Fruit fly (Drosophila melanogaster): ENCODE results near the gene lsn.

The lsn gene

dm6 chr3R:21874982-21875466, 10.1 kb downstream of the lsn start, which contains the start of gene CG6656 (continued):
- TF ChIP-seq Xbp1 (GFP tag; optimal IDR thresholded peaks at IDR 0.05) (no peak), CG10979 (tag; optimal IDR thresholded peaks at IDR 0.05) (no peak), dmrt11E (tag; optimal IDR thresholded peaks at IDR 0.05) (no peak), CG4360 (GFP tag; IDR thresholded peaks at IDR 0.05) (no peak), Bgb (GFP tag; IDR thresholded peaks at IDR 0.05; ENCODE audit: partially characterized antibody) (peak; percentile 38; the same call in 1 of the 2 replicates), CG14710 (tag; optimal IDR thresholded peaks at IDR 0.05) (no peak), tio (GFP tag; optimal IDR thresholded peaks at IDR 0.05) (no peak), ham (GFP tag; IDR thresholded peaks at IDR 0.05) (no peak), CG16863 (GFP tag; optimal IDR thresholded peaks at IDR 0.05) (peak; percentile 2), CG12155 (GFP tag; optimal IDR thresholded peaks at IDR 0.05) (peak; percentile 25), CG2199 (GFP tag; IDR thresholded peaks at IDR 0.05) (no peak), sens (GFP tag) (peak; percentile 79), CG33213 (GFP tag; optimal IDR thresholded peaks at IDR 0.05) (no peak), CG18599 (GFP tag; optimal IDR thresholded peaks at IDR 0.05) (no peak), Spps (tag; optimal IDR thresholded peaks at IDR 0.05) (no peak), CG6813 (GFP tag; optimal IDR thresholded peaks at IDR 0.05) (peak; percentile 1), usp (GFP tag; optimal IDR thresholded peaks at IDR 0.05) (no peak), sr (GFP tag; IDR thresholded peaks at IDR 0.05) (peak; percentile 70; the same call in 2 of the 3 replicates), CG15601 (tag; optimal IDR thresholded peaks at IDR 0.05) (no peak), stwl (tag; optimal IDR thresholded peaks at IDR 0.05) (no peak), tgo (GFP tag; IDR thresholded peaks at IDR 0.05) (no peak), Sry-β (GFP tag; optimal IDR thresholded peaks at IDR 0.05) (no peak), CG4707 (GFP tag; optimal IDR thresholded peaks at IDR 0.05) (no peak), Kr (GFP tag; optimal IDR thresholded peaks at IDR 0.05) (no peak), CG12744 (GFP tag; optimal IDR thresholded peaks at IDR 0.05) (no peak), CG16779 (GFP tag; IDR thresholded peaks at IDR 0.05) (no peak), pan (optimal IDR thresholded peaks at IDR 0.05) (no peak), pan (GFP tag; optimal IDR thresholded peaks at IDR 0.05 in 1 of 2, IDR thresholded peaks at IDR 0.05 in 1 of 2) (peak in 1 of 2 experiments; percentile 24), BtbVII (GFP tag; optimal IDR thresholded peaks at IDR 0.05) (no peak), CG15514 (GFP tag; optimal IDR thresholded peaks at IDR 0.05) (peak; percentile 45), CG5953 (GFP tag; IDR thresholded peaks at IDR 0.05) (peak; percentile 7; the same call in 1 of the 2 replicates), CG17359 (tag; optimal IDR thresholded peaks at IDR 0.05) (no peak), lab (GFP tag; optimal IDR thresholded peaks at IDR 0.05) (no peak), Vsx1 (GFP tag; optimal IDR thresholded peaks at IDR 0.05) (no peak), CG34376 (GFP tag; optimal IDR thresholded peaks at IDR 0.05) (peak; percentile 10), CG17829 (tag; optimal IDR thresholded peaks at IDR 0.05) (peak; percentile 14), vfl (GFP tag; optimal IDR thresholded peaks at IDR 0.05) (no peak), CG12219 (GFP tag; optimal IDR thresholded peaks at IDR 0.05) (no peak), CG13287 (GFP tag; IDR thresholded peaks at IDR 0.05; ENCODE audit: partially characterized antibody) (peak; percentile 33; the same call in 1 of the 2 replicates), chm (GFP tag; IDR thresholded peaks at IDR 0.05) (peak; percentile 59; the same call in 1 of the 2 replicates), CG32772 (GFP tag; IDR thresholded peaks at IDR 0.05) (no peak), bcd (GFP tag; optimal IDR thresholded peaks at IDR 0.05) (no peak), Oaz (GFP tag; IDR thresholded peaks at IDR 0.05) (no peak), sug (tag; optimal IDR thresholded peaks at IDR 0.05) (no peak), zfh1 (GFP tag; IDR thresholded peaks at IDR 0.05) (0 out of 3 replicates have a peak, but pooled peaks have one; percentile 35), HLHmδ (GFP tag; optimal IDR thresholded peaks at IDR 0.05) (no peak), D (optimal IDR thresholded peaks at IDR 0.05) (no peak), D (GFP tag; optimal IDR thresholded peaks at IDR 0.05) (no peak), CG8290 (GFP tag; optimal IDR thresholded peaks at IDR 0.05) (no peak), CG8290 (tag; optimal IDR thresholded peaks at IDR 0.05) (peak in 1 of 2 experiments; percentile 46), cwo (GFP tag; optimal IDR thresholded peaks at IDR 0.05) (no peak)
